Worm (Caenorhabditis elegans): ENCODE data around the gene F37C4.5.

DNA sequence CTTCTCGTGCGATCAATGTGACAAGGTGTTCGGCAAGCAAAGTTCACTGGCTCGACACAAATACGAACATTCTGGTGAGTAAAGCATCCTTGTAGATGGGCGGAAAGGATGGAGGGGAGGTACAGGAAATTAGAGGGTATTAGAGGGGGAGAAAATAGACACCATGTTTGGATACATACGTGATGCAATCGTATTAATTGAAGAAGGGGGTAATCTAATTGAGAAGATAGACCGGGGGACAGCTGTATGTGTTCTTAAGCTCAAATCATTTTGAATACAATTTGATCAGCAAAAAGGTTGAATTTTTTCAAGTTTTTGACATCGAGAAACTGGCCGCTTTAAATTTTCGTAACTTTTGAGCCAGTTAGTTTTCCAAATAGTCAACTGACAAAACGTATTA lies 13.2 kb downstream of the F37C4.5 start:
- TF ChIP-seq nhr-28 (tag; optimal IDR thresholded peaks at IDR 0.05) (no peak), nhr-10 (tag; optimal IDR thresholded peaks at IDR 0.05) (no peak), lsy-2 (tag; optimal IDR thresholded peaks at IDR 0.05) (no peak), mep-1 (tag; optimal IDR thresholded peaks at IDR 0.05) (no peak), T26A8.4 (GFP tag; IDR thresholded peaks at IDR 0.05) (no peak), snpc-1.2 (GFP tag; IDR thresholded peaks at IDR 0.05) (no peak)

Measured in whole organism, L4 larva.